Worm (Caenorhabditis elegans): ENCODE measurements around the gene F09E10.1.

The F09E10.1 gene

DNA sequence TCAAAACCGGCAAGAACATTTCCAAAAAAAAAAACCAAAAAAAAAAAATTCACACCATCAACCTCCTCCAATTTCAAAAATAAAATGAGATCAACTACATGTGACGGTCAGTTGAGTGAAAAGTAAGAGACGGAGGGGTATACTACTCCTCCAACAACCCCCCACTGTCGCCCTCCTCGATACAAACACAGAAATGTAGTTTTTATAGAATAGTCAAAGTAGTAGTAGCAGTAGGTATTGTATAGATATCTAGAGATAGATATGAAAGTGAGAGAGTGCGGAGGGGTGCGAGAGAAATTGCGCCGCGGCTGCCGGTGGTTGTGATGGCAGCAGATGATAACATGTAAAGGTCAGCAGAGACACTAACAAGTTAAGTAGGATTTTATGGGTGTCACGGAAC lies 24.7 kb downstream of the F09E10.1 start:
- TF ChIP-seq ceh-27 (GFP tag; optimal IDR thresholded peaks at IDR 0.05) (peak; percentile 5), T07F8.4 (tag; optimal IDR thresholded peaks at IDR 0.05) (no peak), K11D2.4 (GFP tag; IDR thresholded peaks at IDR 0.05) (0 out of 2 replicates have a peak, but pooled peaks have one; percentile 33), lin-40 (tag; optimal IDR thresholded peaks at IDR 0.05) (peak; percentile 33)

ce11 chrX:1528107-1528506 lies 25.5 kb downstream of the F09E10.1 start:
- TF ChIP-seq hlh-12 (tag; optimal IDR thresholded peaks at IDR 0.05) (no peak), Y95B8A.8 (GFP tag; IDR thresholded peaks at IDR 0.05) (no peak), cebp-1 (GFP tag; IDR thresholded peaks at IDR 0.05) (peak; percentile 62; the same call in 1 of the 2 replicates), cebp-1 (tag; optimal IDR thresholded peaks at IDR 0.05) (peak; percentile 96)

DNA sequence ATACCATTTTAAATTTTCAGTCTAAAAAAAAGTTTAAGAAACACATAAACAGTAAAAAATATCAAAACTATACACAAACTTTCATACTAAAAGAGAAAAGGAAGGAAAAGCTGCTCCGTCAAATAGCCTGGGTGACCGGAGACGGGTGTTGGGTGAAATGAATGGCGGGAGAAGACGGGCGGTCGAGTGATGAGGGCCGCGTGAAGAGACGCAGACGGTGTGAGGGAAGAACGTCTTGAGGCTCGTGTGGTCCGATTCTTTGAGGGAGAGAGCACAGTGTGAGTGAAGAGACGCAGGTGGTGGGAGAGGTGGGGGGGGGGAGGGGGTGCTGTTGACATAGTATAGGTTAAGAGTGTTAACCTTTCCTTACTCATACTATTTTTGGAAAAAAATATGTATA lies 26.4 kb downstream of the F09E10.1 start:
- TF ChIP-seq hmg-1.2 (GFP tag; IDR thresholded peaks at IDR 0.05) (peak; percentile 87), bed-2 (GFP tag; IDR thresholded peaks at IDR 0.05) (no peak), zfh-2 (GFP tag; conservative IDR thresholded peaks at IDR 0.05) (peak; percentile 88), ceh-40 (GFP tag; IDR thresholded peaks at IDR 0.05) (no peak), mcd-1 (GFP tag; IDR thresholded peaks at IDR 0.05) (peak; percentile 41; the same call in 1 of the 2 replicates), egrh-3 (GFP tag; IDR thresholded peaks at IDR 0.05) (peak; percentile 85), Y56A3A.18 (GFP tag; IDR thresholded peaks at IDR 0.05) (0 out of 2 replicates have a peak, but pooled peaks have one; percentile 29), zim-3 (tag; optimal IDR thresholded peaks at IDR 0.05) (no peak), cebp-1 (GFP tag; IDR thresholded peaks at IDR 0.05) (no peak), cebp-1 (tag; optimal IDR thresholded peaks at IDR 0.05) (peak; percentile 39)

ce11 chrX:1535261-1535660 lies 32.7 kb downstream of the F09E10.1 start, which contains the start of gene K06A9.3:
TSS of gene K06A9.3 (minus strand) at chrX:1535361.
- TF ChIP-seq C06A6.2 (GFP tag; conservative IDR thresholded peaks at IDR 0.05) (no peak), madf-6 (GFP tag; IDR thresholded peaks at IDR 0.05) (no peak), hlh-26 (GFP tag; conservative IDR thresholded peaks at IDR 0.05) (no peak), unc-130 (GFP tag; optimal IDR thresholded peaks at IDR 0.05) (no peak), B0035.1 (tag; optimal IDR thresholded peaks at IDR 0.05) (no peak), cebp-2 (GFP tag; IDR thresholded peaks at IDR 0.05) (no peak), lin-35 (GFP tag; optimal IDR thresholded peaks at IDR 0.05) (no peak), atf-7 (tag; optimal IDR thresholded peaks at IDR 0.05) (no peak), hsf-1 (GFP tag; IDR thresholded peaks at IDR 0.05) (no peak), hmg-20 (GFP tag; IDR thresholded peaks at IDR 0.05) (no peak), hmg-1.2 (GFP tag; IDR thresholded peaks at IDR 0.05) (no peak), D2030.7 (GFP tag; IDR thresholded peaks at IDR 0.05) (no peak), egl-18 (GFP tag; IDR thresholded peaks at IDR 0.05) (no peak), nhr-90 (tag; optimal IDR thresholded peaks at IDR 0.05) (no peak)

- TF ChIP-seq chd-7 (tag; optimal IDR thresholded peaks at IDR 0.05) (no peak), mcd-1 (GFP tag; IDR thresholded peaks at IDR 0.05) (no peak), hmg-1.2 (GFP tag; IDR thresholded peaks at IDR 0.05) (peak; percentile 29; the same call in 1 of the 2 replicates)
Measured at ce11 chrX:1536138-1536537, 33.5 kb downstream of the F09E10.1 start, which contains the start of gene K06A9.2. TSS of gene K06A9.2 (plus strand) at chrX:1536366.

DNA sequence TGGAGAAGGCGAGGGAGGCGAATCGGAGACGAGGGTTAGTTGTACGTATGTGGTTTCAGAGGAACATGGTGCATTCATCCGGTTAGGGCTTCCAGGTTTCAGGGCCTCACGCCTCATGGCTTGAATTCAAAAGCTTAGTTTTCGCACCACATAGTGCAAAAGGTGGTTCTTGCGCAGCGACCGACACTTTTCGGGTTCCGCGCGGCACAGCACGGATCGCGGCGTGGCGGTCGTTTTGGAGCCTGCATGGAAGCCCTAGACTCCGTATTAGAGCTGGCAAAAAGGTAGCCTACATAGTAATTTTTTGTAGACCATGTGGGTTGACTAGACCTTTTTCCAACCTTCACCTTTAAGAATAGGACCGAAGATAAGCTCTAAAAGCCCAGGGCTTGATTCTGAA lies 36.2 kb downstream of the F09E10.1 start:
- peak; percentile 53; the same call in 1 of the 2 replicates for TF ChIP-seq zfh-2 (GFP tag; conservative IDR thresholded peaks at IDR 0.05)
- TF ChIP-seq madf-8 (GFP tag; conservative IDR thresholded peaks at IDR 0.05), result 0 out of 2 replicates have a peak, but pooled peaks have one; percentile 6
- TF ChIP-seq hmg-1.2 (GFP tag; IDR thresholded peaks at IDR 0.05), result peak; percentile 27; the same call in 1 of the 2 replicates
- TF ChIP-seq snpc-4 (GFP tag; optimal IDR thresholded peaks at IDR 0.05), result no peak
- TF ChIP-seq snpc-4 (tag; optimal IDR thresholded peaks at IDR 0.05), result peak in 2 of 4 experiments; percentile 37 to 69
- no peak for TF ChIP-seq sea-2 (GFP tag; IDR thresholded peaks at IDR 0.05)
- no peak for TF ChIP-seq bed-1 (GFP tag; IDR thresholded peaks at IDR 0.05)
